Worm (Caenorhabditis elegans): ENCODE measurements around the gene D1046.2.

DNA sequence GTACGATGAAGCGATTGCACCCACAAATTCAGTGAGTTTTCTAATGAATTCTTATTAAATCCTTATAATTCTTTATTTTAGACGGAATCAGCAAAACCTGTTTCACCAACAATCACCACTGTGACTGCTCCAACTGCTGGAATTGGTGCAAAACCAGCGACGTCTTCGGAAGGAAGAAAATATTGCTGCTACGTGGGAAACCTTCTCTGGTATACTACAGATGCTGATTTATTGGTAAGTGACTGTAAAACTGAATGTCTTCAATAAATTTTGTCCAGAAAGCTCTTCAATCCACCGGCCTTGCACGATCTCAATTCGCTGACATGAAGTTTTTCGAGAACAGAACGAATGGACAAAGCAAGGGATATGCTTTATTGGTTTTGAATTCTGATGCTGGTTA, 644 bp upstream of the D1046.2 start:
- no peak for TF ChIP-seq fkh-10 (GFP tag; optimal IDR thresholded peaks at IDR 0.05)
- TF ChIP-seq nhr-11 (tag; optimal IDR thresholded peaks at IDR 0.05) = no peak
- TF ChIP-seq fkh-6 (tag; optimal IDR thresholded peaks at IDR 0.05) = no peak
- TF ChIP-seq che-1 (tag; optimal IDR thresholded peaks at IDR 0.05) = no peak
- no peak for TF ChIP-seq elt-2 (tag; optimal IDR thresholded peaks at IDR 0.05)
- no peak for TF ChIP-seq ceh-6 (GFP tag; optimal IDR thresholded peaks at IDR 0.05)
- TF ChIP-seq ama-1 (optimal IDR thresholded peaks at IDR 0.05) = no peak
